Worm (Caenorhabditis elegans): ENCODE data around the gene C18F10.2.

DNA sequence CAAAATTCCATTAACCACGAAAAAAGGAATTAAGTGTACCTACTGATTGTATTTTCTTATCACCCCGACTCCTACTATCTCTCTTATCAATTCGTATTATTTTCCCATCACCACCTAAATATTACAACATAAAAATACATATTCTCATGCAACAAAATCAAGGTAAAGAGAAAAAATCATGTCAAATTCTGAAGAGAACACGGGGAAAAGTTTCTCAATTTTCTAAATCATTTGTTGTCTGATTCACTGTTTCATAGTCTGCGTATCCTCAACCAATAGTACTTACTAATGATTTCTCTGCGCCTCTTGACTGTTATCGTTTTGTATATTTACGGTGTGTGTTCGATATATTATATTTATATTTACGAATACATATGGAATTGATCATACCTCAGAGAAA, 41.1 kb upstream of the C18F10.2 start:
- TF ChIP-seq F13C5.2 (tag; optimal IDR thresholded peaks at IDR 0.05), result no peak
- TF ChIP-seq B0310.2 (tag; optimal IDR thresholded peaks at IDR 0.05), result no peak
- TF ChIP-seq flt-1 (GFP tag; IDR thresholded peaks at IDR 0.05), result no peak
- no peak for TF ChIP-seq tbx-37 (GFP tag; conservative IDR thresholded peaks at IDR 0.05)
- TF ChIP-seq hmg-4 (GFP tag; optimal IDR thresholded peaks at IDR 0.05), result no peak
- TF ChIP-seq aly-1 (tag; optimal IDR thresholded peaks at IDR 0.05), result no peak
- no peak for TF ChIP-seq ama-1 (optimal IDR thresholded peaks at IDR 0.05)
- no peak for TF ChIP-seq pes-1 (GFP tag; IDR thresholded peaks at IDR 0.05)
- no peak for TF ChIP-seq ceh-13 (GFP tag; optimal IDR thresholded peaks at IDR 0.05)
- no peak for TF ChIP-seq hnd-1 (tag; optimal IDR thresholded peaks at IDR 0.05)
- TF ChIP-seq hmbx-1 (tag; optimal IDR thresholded peaks at IDR 0.05), result no peak
- no peak for TF ChIP-seq scrt-1 (GFP tag; IDR thresholded peaks at IDR 0.05)
- TF ChIP-seq tra-4 (tag; optimal IDR thresholded peaks at IDR 0.05), result no peak
